Fruit fly (Drosophila melanogaster): ENCODE measurements around the gene CG3609.

CG3609 gene

dm6 chr2L:2402194-2402593 is 27.8 kb upstream of the CG3609 start:
- no peak for TF ChIP-seq sv (GFP tag; optimal IDR thresholded peaks at IDR 0.05)
- no peak for TF ChIP-seq dsf (GFP tag; optimal IDR thresholded peaks at IDR 0.05; ENCODE audit: borderline replicate concordance)
- TF ChIP-seq HLH106 (tag; optimal IDR thresholded peaks at IDR 0.05), result no peak
- peak in 1 of 2 experiments; percentile 13 for TF ChIP-seq foxo (GFP tag; optimal IDR thresholded peaks at IDR 0.05)

dm6 chr2L:2399897-2400296 is 25.5 kb upstream of the CG3609 start, which contains the start of gene VGlut:
VGlut (plus strand) TSS chr2L:2400295.
- TF ChIP-seq Hnf4 (GFP tag; optimal IDR thresholded peaks at IDR 0.05) (no peak), psq (GFP tag; optimal IDR thresholded peaks at IDR 0.05) (no peak), br (GFP tag; optimal IDR thresholded peaks at IDR 0.05) (no peak), rgr (GFP tag; optimal IDR thresholded peaks at IDR 0.05) (no peak), Dif (GFP tag; optimal IDR thresholded peaks at IDR 0.05; ENCODE audit: partially characterized antibody) (no peak), Mio (GFP tag; optimal IDR thresholded peaks at IDR 0.05) (no peak), tai (GFP tag; optimal IDR thresholded peaks at IDR 0.05) (no peak), dsf (GFP tag; optimal IDR thresholded peaks at IDR 0.05; ENCODE audit: borderline replicate concordance) (no peak), CrebA (GFP tag; optimal IDR thresholded peaks at IDR 0.05; ENCODE audit: borderline replicate concordance) (no peak), sage (GFP tag; optimal IDR thresholded peaks at IDR 0.05) (no peak), HLH106 (tag; optimal IDR thresholded peaks at IDR 0.05) (no peak), Dfd (GFP tag; optimal IDR thresholded peaks at IDR 0.05) (no peak), dl (GFP tag; optimal IDR thresholded peaks at IDR 0.05; ENCODE audit: insufficient read depth in 1 of 2, partially characterized antibody in 2 of 2) (no peak), fru (GFP tag; optimal IDR thresholded peaks at IDR 0.05) (no peak), h (GFP tag; optimal IDR thresholded peaks at IDR 0.05) (no peak), foxo (GFP tag; optimal IDR thresholded peaks at IDR 0.05) (no peak), jim (GFP tag; optimal IDR thresholded peaks at IDR 0.05) (no peak), Vsx2 (GFP tag; optimal IDR thresholded peaks at IDR 0.05; ENCODE audit: partially characterized antibody) (no peak)

DNA sequence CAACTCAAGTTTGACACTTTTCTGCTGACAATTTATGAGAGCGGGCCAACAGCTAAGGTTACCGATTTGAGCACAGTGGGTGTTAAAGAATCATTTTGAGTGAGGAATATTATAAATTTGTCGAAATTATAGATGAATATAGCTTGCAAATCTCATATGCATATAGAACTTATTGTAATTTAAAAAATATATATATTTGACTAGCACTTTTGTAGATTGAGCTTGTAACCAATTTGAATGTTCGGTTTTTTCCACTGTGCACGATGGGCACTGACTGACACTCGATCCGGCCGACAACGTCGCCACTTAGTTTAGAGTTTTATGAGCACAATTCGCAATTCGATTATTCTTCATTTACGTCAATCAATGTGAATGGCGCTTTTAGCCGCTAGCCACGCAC is 24.0 kb upstream of the CG3609 start:
- no peak for TF ChIP-seq dl (GFP tag; optimal IDR thresholded peaks at IDR 0.05; ENCODE audit: insufficient read depth in 1 of 2, partially characterized antibody in 2 of 2)
- TF ChIP-seq foxo (GFP tag; optimal IDR thresholded peaks at IDR 0.05), result peak in 1 of 2 experiments; percentile 3
- no peak for TF ChIP-seq Hr83 (GFP tag; optimal IDR thresholded peaks at IDR 0.05; ENCODE audit: poor library complexity, severe bottlenecking)

- TF ChIP-seq h (GFP tag; optimal IDR thresholded peaks at IDR 0.05) (peak; percentile 20), ey (GFP tag; optimal IDR thresholded peaks at IDR 0.05) (peak; percentile 24), sage (GFP tag; optimal IDR thresholded peaks at IDR 0.05) (no peak), foxo (GFP tag; optimal IDR thresholded peaks at IDR 0.05) (peak in 1 of 2 experiments; percentile 40), HLH106 (tag; optimal IDR thresholded peaks at IDR 0.05) (peak; percentile 22), fru (GFP tag; optimal IDR thresholded peaks at IDR 0.05) (peak; percentile 31)
Observed at dm6 chr2L:2397080-2397479, 22.7 kb upstream of the CG3609 start.

dm6 chr2L:2394872-2395271 is 20.4 kb upstream of the CG3609 start:
- no peak for TF ChIP-seq Dfd (GFP tag; optimal IDR thresholded peaks at IDR 0.05)
- peak; percentile 2 for TF ChIP-seq Sp1 (GFP tag; optimal IDR thresholded peaks at IDR 0.05)
- no peak for TF ChIP-seq Jra (GFP tag; optimal IDR thresholded peaks at IDR 0.05)
- peak; percentile 1 for TF ChIP-seq HLH106 (tag; optimal IDR thresholded peaks at IDR 0.05)

DNA sequence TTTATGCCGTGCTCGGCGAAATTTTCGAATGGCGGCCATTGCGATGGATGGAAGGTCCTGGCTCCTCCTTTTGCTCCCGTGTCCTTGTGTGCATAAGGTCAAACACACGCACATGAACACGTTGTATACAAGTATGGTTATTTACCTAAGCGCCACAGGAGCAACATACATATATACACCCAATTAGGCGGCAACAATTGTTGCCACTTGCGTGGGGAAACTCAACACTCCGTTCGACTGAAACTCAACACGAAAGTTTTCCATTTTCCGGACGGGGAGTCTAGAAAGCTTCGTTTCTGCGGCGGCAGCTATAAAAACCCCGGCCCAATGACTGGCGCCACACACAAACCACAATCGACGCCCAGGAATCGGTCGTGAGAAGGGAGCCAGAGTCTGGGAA is 16.9 kb upstream of the CG3609 start, which contains the start of gene CG46448:
Gene CG46448, plus strand, starts transcription at position 340 of the 400 bp plus-strand sequence.
- TF ChIP-seq CrebA (GFP tag; optimal IDR thresholded peaks at IDR 0.05; ENCODE audit: borderline replicate concordance) (no peak), sv (GFP tag; optimal IDR thresholded peaks at IDR 0.05) (no peak), pan (optimal IDR thresholded peaks at IDR 0.05) (no peak), brk (GFP tag; optimal IDR thresholded peaks at IDR 0.05) (no peak), Dfd (GFP tag; optimal IDR thresholded peaks at IDR 0.05) (no peak), ey (GFP tag; optimal IDR thresholded peaks at IDR 0.05) (no peak), Mio (GFP tag; optimal IDR thresholded peaks at IDR 0.05) (no peak), Rel (GFP tag; optimal IDR thresholded peaks at IDR 0.05) (no peak), Rel (tag; optimal IDR thresholded peaks at IDR 0.05) (no peak), rgr (GFP tag; optimal IDR thresholded peaks at IDR 0.05) (no peak), foxo (GFP tag; optimal IDR thresholded peaks at IDR 0.05) (no peak), Hr83 (GFP tag; optimal IDR thresholded peaks at IDR 0.05; ENCODE audit: poor library complexity, severe bottlenecking) (no peak), dl (GFP tag; optimal IDR thresholded peaks at IDR 0.05; ENCODE audit: insufficient read depth in 1 of 2, partially characterized antibody in 2 of 2) (no peak), dmrt93B (GFP tag; optimal IDR thresholded peaks at IDR 0.05) (no peak)
